Worm (Caenorhabditis elegans) whole organism, mixed stage, embryonic: ENCODE results near the gene M60.4.

Experiments
- ceh-83 ChIP-seq: fragments of 200-800 bp; sonication (Bioruptor generic); optimal IDR thresholded peaks from 2 replicates; lab custom pipeline; 2018; ENCODE audit warnings: mild to moderate bottlenecking, missing genetic modification characterization, missing compliant biosample characterization
- nhr-28 ChIP-seq: fragments of 150-350 bp; optimal IDR thresholded peaks from 2 replicates; lab custom pipeline; 2014; ENCODE audit warnings: missing biosample characterization, missing genetic modification characterization
- snpc-4 ChIP-seq: fragments of 150-350 bp; optimal IDR thresholded peaks from 2 replicates; lab custom pipeline; 2014; ENCODE audit warnings: missing biosample characterization, missing genetic modification characterization
- sptf-1 ChIP-seq: sonication (generic microtip); optimal IDR thresholded peaks from 2 replicates; lab custom pipeline; 2017; ENCODE audit warnings: mild to moderate bottlenecking, missing genetic modification characterization, moderate library complexity, missing compliant biosample characterization
- ztf-11 ChIP-seq: fragments of 150-350 bp; optimal IDR thresholded peaks from 2 replicates; lab custom pipeline; 2014; ENCODE audit warnings: missing biosample characterization, missing genetic modification characterization

DNA sequence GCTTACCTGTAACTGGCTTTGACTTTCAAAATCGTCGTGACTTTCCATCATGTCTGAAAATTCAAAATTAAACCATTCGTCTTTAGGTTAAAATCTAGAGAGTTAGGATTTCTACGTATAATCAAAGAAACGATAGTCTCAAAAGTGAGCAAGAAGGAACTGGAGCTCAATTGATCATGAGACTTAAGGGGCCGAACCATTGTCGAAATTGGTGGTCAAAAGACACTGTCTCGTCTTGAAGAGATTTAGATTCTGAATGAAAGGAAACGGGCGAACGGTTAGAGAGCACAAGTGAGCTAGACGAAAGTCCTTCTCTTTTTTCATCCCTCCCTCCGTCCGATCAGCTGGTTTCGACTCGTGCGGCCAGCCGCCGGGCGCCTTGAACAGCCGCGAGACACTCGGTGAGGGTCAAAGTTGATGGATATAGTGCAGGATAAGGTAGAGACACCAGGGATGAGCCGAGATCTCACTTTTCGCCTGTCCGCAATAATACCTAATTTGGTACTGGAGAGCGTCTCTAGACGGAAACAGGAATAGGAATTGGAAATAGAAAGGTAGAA lies 25.1 kb upstream of the M60.4 start, which contains the start of gene M60.7:
- TF ChIP-seq nhr-28 (tag; lab: Kevin White, UChicago) (no peak), sptf-1 (tag; lab: Kevin White, UChicago) (no peak), ceh-83 (GFP tag; lab: Kevin White, UChicago) (no peak), ztf-11 (tag; lab: Kevin White, UChicago) (no peak), snpc-4 (tag; lab: Kevin White, UChicago) (no peak)
